Worm (Caenorhabditis elegans) whole organism, L3 larva: Measurements from ENCODE around the gene C16D2.1.

Source experiments
- ZK546.5 ChIP-seq: sonication (generic microtip); optimal IDR thresholded peaks from 2 replicates; lab custom pipeline; 2017; ENCODE audit warnings: missing biosample characterization, missing genetic modification characterization
- aly-2 ChIP-seq: fragments of 150-350 bp; optimal IDR thresholded peaks from 2 replicates; lab custom pipeline; 2014; ENCODE audit warnings: missing biosample characterization, missing genetic modification characterization
- egl-27 ChIP-seq: sonication (generic microtip); optimal IDR thresholded peaks from 4 replicates; lab custom pipeline; 2017; ENCODE audit warnings: missing biosample characterization, missing genetic modification reagents, missing genetic modification characterization
- elt-1 ChIP-seq: fragments of 150-350 bp; optimal IDR thresholded peaks from 2 replicates; lab custom pipeline; 2014; ENCODE audit warnings: missing biosample characterization, missing genetic modification characterization
- elt-3 ChIP-seq, 3 experiments: fragments of 150-350 bp in 1 of 3; sonication (generic microtip) in 2 of 3; optimal IDR thresholded peaks; 2 replicates in 2 of 3; 4 replicates in 1 of 3; lab custom pipeline; 2014 to 2017; ENCODE audit warnings: missing biosample characterization in 3 of 3, missing genetic modification characterization in 3 of 3
- nhr-12 ChIP-seq: fragments of 150-350 bp; optimal IDR thresholded peaks from 2 replicates; lab custom pipeline; 2014; ENCODE audit warnings: missing biosample characterization, missing genetic modification characterization
- nhr-76 ChIP-seq: fragments of 150-350 bp; sonication (generic microtip); optimal IDR thresholded peaks from 5 replicates; lab custom pipeline; 2014; ENCODE audit warnings: missing biosample characterization, missing genetic modification characterization
- pha-4 ChIP-seq: fragments of 150-350 bp; optimal IDR thresholded peaks from 2 replicates; lab custom pipeline; 2014; ENCODE audit warnings: missing biosample characterization, missing genetic modification reagents, missing genetic modification characterization
- unc-39 ChIP-seq: sonication (generic microtip); optimal IDR thresholded peaks from 4 replicates; lab custom pipeline; 2017; ENCODE audit warnings: missing biosample characterization, missing genetic modification characterization
- ztf-4 ChIP-seq: fragments of 150-350 bp; optimal IDR thresholded peaks from 2 replicates; lab custom pipeline; 2014; ENCODE audit warnings: missing biosample characterization, missing genetic modification characterization

DNA sequence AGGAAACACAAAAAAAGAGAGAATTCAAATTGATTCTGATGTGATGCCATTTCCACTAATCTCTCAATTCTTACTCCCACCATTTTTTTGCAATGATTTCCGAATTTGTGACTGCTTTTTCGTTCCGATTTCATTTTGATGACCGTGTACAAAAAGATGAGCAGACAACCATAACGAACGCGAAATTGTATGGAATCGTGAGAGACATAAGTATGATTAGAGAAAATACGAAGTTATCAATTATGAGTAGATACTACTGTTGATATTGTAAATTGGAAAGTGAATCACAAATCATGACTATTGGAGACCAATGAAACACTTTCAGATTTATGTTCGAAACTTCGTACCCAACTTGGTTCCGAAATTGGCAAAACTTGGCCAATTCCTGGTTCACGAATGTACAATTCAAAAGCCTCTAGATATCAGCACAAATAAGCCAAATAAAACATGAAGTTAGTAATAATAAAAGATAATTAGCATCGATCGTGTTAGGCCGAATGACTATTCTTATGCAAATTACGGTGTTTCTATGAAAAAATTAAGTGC, 19.9 kb upstream of the C16D2.1 start:
- TF ChIP-seq nhr-76 (tag; lab: Kevin White, UChicago) (no peak), ztf-4 (no peak), ZK546.5 (tag; lab: Kevin White, UChicago) (no peak), nhr-12 (tag; lab: Kevin White, UChicago) (no peak), egl-27 (tag; lab: Kevin White, UChicago) (no peak), unc-39 (no peak), elt-1 (no peak), pha-4 (tag; lab: Kevin White, UChicago) (no peak), elt-3 (tag; optimal IDR thresholded peaks at IDR 0.05; lab: Kevin White, UChicago) (no peak), aly-2 (tag; lab: Kevin White, UChicago) (no peak)
